Worm (Caenorhabditis elegans) whole organism, early embryonic: Measurements from ENCODE around the gene C25D7.16.

Experiments used
- ama-1 ChIP-seq: fragments of 150-350 bp; optimal IDR thresholded peaks from 2 replicates; lab custom pipeline; 2014
- ets-7 ChIP-seq: sonication (generic microtip); optimal IDR thresholded peaks from 2 replicates; lab custom pipeline; 2016; ENCODE audit warnings: missing genotype, missing genetic modification characterization, missing compliant biosample characterization
- flt-1 ChIP-seq: fragments of 200-800 bp; sonication (Bioruptor generic); IDR thresholded peaks from 2 replicates; pipeline ENCODE4 v1.3.6; 2022; ENCODE audit warnings: missing genetic modification characterization, missing compliant biosample characterization

DNA sequence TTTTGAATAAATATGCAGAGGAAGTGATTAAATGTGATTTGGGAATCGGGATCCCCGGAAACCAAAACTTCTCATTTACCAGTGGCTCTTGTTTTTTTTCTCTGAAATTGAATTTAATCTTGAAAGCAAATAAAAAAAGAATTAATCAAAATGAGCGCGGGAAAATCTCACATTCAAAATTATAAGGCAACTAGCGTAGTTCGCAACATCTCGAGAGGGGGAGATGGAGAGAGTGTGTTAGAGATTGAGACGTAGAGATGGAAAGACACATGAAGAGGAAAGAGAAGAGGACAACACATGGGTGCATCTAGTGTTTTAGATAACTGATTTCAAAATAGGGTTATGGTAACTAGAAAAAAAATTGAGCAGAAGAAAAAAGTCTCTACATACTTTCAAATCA, 7.9 kb upstream of the C25D7.16 start, which contains the start of gene sdc-3:
- TF ChIP-seq ets-7 (no peak), flt-1 (no peak), ama-1 (lab: Kevin White, UChicago) (no peak)
